Worm (Caenorhabditis elegans) whole organism, early embryonic: ENCODE measurements around the gene aexr-3.

Source experiments
- ceh-13 ChIP-seq: fragments of 200-800 bp; sonication (Bioruptor generic); optimal IDR thresholded peaks from 2 replicates; lab custom pipeline; 2018; ENCODE audit warnings: mild to moderate bottlenecking, missing genetic modification characterization, missing compliant biosample characterization
- ets-7 ChIP-seq: sonication (generic microtip); optimal IDR thresholded peaks from 2 replicates; lab custom pipeline; 2016; ENCODE audit warnings: missing genotype, missing genetic modification characterization, missing compliant biosample characterization
- flt-1 ChIP-seq: fragments of 200-800 bp; sonication (Bioruptor generic); IDR thresholded peaks from 2 replicates; pipeline ENCODE4 v1.3.6; 2022; ENCODE audit warnings: missing genetic modification characterization, missing compliant biosample characterization
- pes-1 ChIP-seq: fragments of 200-800 bp; sonication (Bioruptor generic); IDR thresholded peaks from 2 replicates; pipeline ENCODE4 v1.3.6; 2022; ENCODE audit warnings: missing genetic modification reagents, missing genetic modification characterization, missing compliant biosample characterization

ce11 chrX:8939389-8939788, 21.6 kb downstream of the aexr-3 start:
- TF ChIP-seq ceh-13 (GFP tag; lab: Kevin White, UChicago), result no peak
- no peak for TF ChIP-seq ets-7 (tag; lab: Kevin White, UChicago)
- no peak for TF ChIP-seq pes-1 (GFP tag; lab: Robert Waterston, UW)
- TF ChIP-seq flt-1 (GFP tag; lab: Robert Waterston, UW), result no peak
